Fruit fly (Drosophila melanogaster): ENCODE data around the gene CG7879.

CG7879 gene

DNA sequence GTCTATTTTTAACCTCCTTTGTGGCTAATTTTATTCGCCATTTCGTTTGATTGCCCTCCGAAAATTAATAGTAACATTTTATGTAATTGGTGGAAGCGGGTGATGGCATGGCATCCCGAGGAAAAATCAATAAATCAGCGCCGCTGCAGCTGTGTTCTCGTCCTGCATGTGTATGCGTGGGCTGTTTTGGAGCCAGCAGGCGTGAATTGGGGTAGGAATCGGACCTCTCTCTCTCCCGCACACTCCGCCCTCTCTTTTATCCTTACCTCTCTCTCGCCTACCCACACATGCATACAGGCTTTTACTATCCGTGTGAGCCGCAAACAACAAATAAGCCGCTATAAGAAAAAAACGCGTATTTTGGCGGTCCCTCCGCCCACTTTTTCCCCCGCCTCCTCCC lies 8.9 kb upstream of the CG7879 start:
- TF ChIP-seq psq (GFP tag; optimal IDR thresholded peaks at IDR 0.05) (peak; percentile 21), Myc (optimal IDR thresholded peaks at IDR 0.05) (no peak)

DNA sequence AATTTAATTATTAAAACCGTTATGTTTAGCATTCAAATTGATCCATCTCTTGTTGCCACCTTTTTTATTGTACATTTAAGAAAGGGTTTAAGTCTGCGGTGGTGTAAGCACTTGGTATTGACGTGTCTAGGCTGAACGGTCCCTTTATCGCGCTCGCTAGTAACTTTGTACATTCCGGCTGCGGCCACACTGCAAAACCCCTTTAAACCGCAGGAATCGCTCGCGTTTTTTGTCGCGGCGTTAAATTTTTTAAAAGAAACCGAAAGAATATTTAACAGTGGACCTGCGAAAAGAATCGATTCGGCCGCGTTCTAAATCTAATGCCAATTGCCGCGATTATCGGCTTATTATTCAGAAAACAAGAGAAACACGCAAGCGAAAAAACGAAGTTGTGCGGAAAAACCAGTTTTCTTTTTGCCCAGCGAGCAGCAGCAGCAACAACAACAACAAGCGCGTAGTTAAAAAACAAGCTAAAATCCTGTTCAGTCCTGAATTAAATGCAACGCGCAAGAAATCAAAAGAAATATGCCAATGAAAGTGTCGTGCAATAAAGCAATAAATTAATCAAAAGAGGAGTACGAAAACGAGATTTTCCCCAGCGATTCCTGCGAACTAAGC lies 8.2 kb upstream of the CG7879 start, which contains the start of gene CG13917:
Gene CG13917, plus strand, starts transcription at position 211 of the 618 bp plus-strand sequence.
- TF ChIP-seq HLH106 (tag; optimal IDR thresholded peaks at IDR 0.05): no peak
- peak; percentile 13 for TF ChIP-seq h (GFP tag; optimal IDR thresholded peaks at IDR 0.05)
- TF ChIP-seq Myc (optimal IDR thresholded peaks at IDR 0.05): peak; percentile 32
- TF ChIP-seq Vsx2 (GFP tag; optimal IDR thresholded peaks at IDR 0.05; ENCODE audit: partially characterized antibody): no peak
- TF ChIP-seq rgr (GFP tag; optimal IDR thresholded peaks at IDR 0.05): no peak
- no peak for TF ChIP-seq Rel (GFP tag; optimal IDR thresholded peaks at IDR 0.05)
- TF ChIP-seq Rel (tag; optimal IDR thresholded peaks at IDR 0.05): peak; percentile 76
- TF ChIP-seq foxo (GFP tag; optimal IDR thresholded peaks at IDR 0.05): no peak

DNA sequence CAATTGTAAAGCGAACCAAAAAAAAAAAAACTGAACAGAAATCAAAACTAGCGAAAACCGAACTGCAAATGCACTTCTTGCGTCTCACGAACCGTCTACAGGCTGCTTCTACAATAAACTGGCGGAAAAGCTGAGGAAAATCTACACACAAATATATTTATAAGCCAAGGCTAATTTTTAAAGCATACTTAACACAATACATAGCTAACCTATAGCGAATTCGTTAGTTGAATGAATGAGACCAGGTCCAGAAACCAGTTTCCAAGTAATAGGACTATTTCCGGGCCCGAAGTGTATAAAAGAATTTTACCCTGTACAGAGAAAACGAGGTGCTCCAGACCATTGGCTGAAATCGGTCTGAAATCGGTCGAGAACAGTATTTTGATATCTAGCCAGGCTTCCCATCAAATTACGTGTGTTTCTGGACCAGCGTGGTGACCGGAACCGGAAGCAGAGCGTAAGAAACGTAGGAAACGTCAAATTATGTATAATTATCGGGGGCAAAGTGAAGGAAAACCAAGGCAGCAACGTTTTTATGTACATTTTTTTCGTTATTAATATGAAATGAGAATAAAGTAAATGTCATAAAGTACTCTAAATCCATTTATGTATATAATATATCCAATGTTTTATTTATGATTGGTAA lies 7.4 kb upstream of the CG7879 start:
- TF ChIP-seq HLH106 (tag; optimal IDR thresholded peaks at IDR 0.05) (no peak), woc (GFP tag; optimal IDR thresholded peaks at IDR 0.05) (no peak), rgr (GFP tag; optimal IDR thresholded peaks at IDR 0.05) (no peak), foxo (GFP tag; optimal IDR thresholded peaks at IDR 0.05) (no peak), fru (GFP tag; optimal IDR thresholded peaks at IDR 0.05) (no peak), GATAd (GFP tag; optimal IDR thresholded peaks at IDR 0.05) (no peak), Rel (GFP tag; optimal IDR thresholded peaks at IDR 0.05) (no peak), Rel (tag; optimal IDR thresholded peaks at IDR 0.05) (no peak), CG9705 (GFP tag; optimal IDR thresholded peaks at IDR 0.05) (no peak), jim (GFP tag; optimal IDR thresholded peaks at IDR 0.05) (no peak), sage (GFP tag; optimal IDR thresholded peaks at IDR 0.05) (no peak), OdsH (GFP tag; optimal IDR thresholded peaks at IDR 0.05) (no peak), Hr83 (GFP tag; optimal IDR thresholded peaks at IDR 0.05; ENCODE audit: poor library complexity, severe bottlenecking) (no peak), Abd-B (GFP tag; optimal IDR thresholded peaks at IDR 0.05) (no peak), Vsx2 (GFP tag; optimal IDR thresholded peaks at IDR 0.05; ENCODE audit: partially characterized antibody) (no peak), brk (GFP tag; optimal IDR thresholded peaks at IDR 0.05) (no peak), Hr78 (GFP tag; optimal IDR thresholded peaks at IDR 0.05) (no peak), N (GFP tag; optimal IDR thresholded peaks at IDR 0.05) (no peak)

DNA sequence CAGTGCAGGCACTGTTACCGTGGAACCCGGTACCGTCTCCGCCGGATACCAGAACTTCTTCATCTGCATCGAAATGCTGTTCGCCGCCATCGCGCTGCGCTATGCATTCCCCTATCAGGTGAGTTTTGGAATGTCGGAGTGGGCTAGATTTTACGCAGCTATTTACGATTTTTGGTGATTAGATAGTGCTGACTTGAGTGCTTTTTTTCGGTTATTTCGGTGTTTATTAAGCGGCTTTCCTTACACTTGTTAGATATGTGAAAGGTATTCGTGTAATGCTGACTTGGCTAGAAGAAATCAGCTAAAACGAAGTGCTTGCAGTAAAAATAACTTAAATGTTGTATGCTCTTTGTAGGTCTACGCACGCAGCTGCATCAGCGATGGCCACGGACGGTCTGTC lies 4.8 kb upstream of the CG7879 start:
- TF ChIP-seq N (GFP tag; optimal IDR thresholded peaks at IDR 0.05) (no peak), Dif (GFP tag; optimal IDR thresholded peaks at IDR 0.05; ENCODE audit: partially characterized antibody) (no peak), h (GFP tag; optimal IDR thresholded peaks at IDR 0.05) (no peak), HLH106 (tag; optimal IDR thresholded peaks at IDR 0.05) (no peak), fru (GFP tag; optimal IDR thresholded peaks at IDR 0.05) (no peak), OdsH (GFP tag; optimal IDR thresholded peaks at IDR 0.05) (no peak), GATAd (GFP tag; optimal IDR thresholded peaks at IDR 0.05) (no peak), CG32264 (GFP tag; optimal IDR thresholded peaks at IDR 0.05) (no peak), rgr (GFP tag; optimal IDR thresholded peaks at IDR 0.05) (no peak), Myc (optimal IDR thresholded peaks at IDR 0.05) (no peak), Jra (GFP tag; optimal IDR thresholded peaks at IDR 0.05) (no peak), pan (optimal IDR thresholded peaks at IDR 0.05) (no peak), Hr83 (GFP tag; optimal IDR thresholded peaks at IDR 0.05; ENCODE audit: poor library complexity, severe bottlenecking) (no peak), Abd-B (GFP tag; optimal IDR thresholded peaks at IDR 0.05) (no peak), CrebA (GFP tag; optimal IDR thresholded peaks at IDR 0.05; ENCODE audit: borderline replicate concordance) (no peak), foxo (GFP tag; optimal IDR thresholded peaks at IDR 0.05) (no peak), Rel (GFP tag; optimal IDR thresholded peaks at IDR 0.05) (no peak), Rel (tag; optimal IDR thresholded peaks at IDR 0.05) (no peak), psq (GFP tag; optimal IDR thresholded peaks at IDR 0.05) (no peak), sage (GFP tag; optimal IDR thresholded peaks at IDR 0.05) (no peak), Hr78 (GFP tag; optimal IDR thresholded peaks at IDR 0.05) (no peak)

DNA sequence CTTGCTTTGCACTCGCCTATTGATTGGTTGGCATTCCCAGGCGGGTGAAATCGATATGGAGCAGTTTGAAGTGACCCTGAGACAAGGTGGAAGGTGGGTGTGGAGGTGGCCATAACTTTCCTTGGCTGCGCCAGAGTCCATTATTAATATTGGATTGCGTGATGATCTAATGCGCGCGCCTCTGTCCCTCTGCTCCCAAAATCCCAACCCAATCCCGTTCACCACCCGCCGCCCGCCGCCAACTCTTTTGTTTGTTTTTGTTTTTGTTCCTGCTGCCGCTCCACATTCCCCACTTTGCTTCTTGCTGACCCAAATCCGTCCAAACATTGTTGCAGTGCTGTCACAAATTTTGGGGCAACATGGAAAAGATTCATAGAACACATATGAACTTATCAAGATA lies 2.7 kb upstream of the CG7879 start:
- TF ChIP-seq br (GFP tag; optimal IDR thresholded peaks at IDR 0.05): no peak
- TF ChIP-seq woc (GFP tag; optimal IDR thresholded peaks at IDR 0.05): no peak
- TF ChIP-seq Vsx2 (GFP tag; optimal IDR thresholded peaks at IDR 0.05; ENCODE audit: partially characterized antibody): no peak
- TF ChIP-seq Hr83 (GFP tag; optimal IDR thresholded peaks at IDR 0.05; ENCODE audit: poor library complexity, severe bottlenecking): no peak
- TF ChIP-seq pan (optimal IDR thresholded peaks at IDR 0.05): no peak
- TF ChIP-seq jim (GFP tag; optimal IDR thresholded peaks at IDR 0.05): no peak
- no peak for TF ChIP-seq foxo (GFP tag; optimal IDR thresholded peaks at IDR 0.05)
- no peak for TF ChIP-seq Rel (GFP tag; optimal IDR thresholded peaks at IDR 0.05)
- TF ChIP-seq Rel (tag; optimal IDR thresholded peaks at IDR 0.05): no peak
- no peak for TF ChIP-seq tai (GFP tag; optimal IDR thresholded peaks at IDR 0.05)

All from whole organism, wandering third instar larva.